Fruit fly (Drosophila melanogaster): ENCODE results near the gene Cbp20.

Cbp20 gene

DNA sequence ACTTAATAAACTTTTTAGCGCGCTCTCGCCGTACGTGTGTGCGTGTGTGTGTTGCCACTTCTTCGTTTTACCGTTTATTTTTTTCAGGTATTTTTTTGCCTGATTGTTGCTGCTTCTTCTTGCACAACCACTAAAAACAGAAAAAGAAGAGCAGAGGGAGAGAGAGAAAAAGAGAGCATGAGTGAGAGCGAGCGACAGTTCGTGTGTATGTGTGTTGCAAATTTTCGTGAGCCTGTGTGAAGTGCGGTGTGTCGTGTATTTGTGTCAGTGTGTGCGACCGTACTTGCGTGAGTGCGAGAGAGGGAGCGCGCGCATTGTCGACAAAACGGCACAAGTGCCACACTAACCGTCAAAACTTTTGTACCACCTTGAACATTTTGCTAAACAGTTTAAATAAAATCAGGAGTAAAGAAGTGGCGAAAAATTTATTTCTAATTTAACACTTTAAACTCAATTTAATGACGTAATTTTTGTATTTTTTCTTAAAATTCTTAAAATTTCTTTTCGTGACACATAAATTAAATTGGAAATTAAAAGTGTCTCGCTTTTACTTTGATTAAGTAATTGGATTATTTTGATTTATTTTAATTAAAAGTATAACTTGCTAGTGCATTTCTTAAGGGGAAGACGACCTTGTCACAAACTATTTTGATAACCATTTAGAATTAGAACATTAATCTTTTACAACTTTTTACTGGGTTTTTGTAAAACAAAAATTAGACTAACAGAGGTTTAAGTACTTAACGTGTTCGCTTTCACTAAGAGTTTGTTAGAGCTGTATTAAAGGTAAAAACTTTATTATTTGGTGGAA is 32.7 kb downstream of the Cbp20 start (continued):
- TF ChIP-seq CG1621 (tag; optimal IDR thresholded peaks at IDR 0.05) (peak; percentile 91), CG31627 (GFP tag; optimal IDR thresholded peaks at IDR 0.05) (peak; percentile 58), spab (GFP tag; optimal IDR thresholded peaks at IDR 0.05) (peak; percentile 79), CG6808 (GFP tag; optimal IDR thresholded peaks at IDR 0.05) (peak; percentile 86), lz (GFP tag; optimal IDR thresholded peaks at IDR 0.05) (peak; percentile 54), dac (GFP tag; optimal IDR thresholded peaks at IDR 0.05) (peak; percentile 55), fd59A (GFP tag; optimal IDR thresholded peaks at IDR 0.05) (peak; percentile 34), CG8119 (GFP tag; IDR thresholded peaks at IDR 0.05) (no peak), Eip75B (GFP tag; optimal IDR thresholded peaks at IDR 0.05) (peak; percentile 42), CG6854 (GFP tag; optimal IDR thresholded peaks at IDR 0.05) (peak; percentile 86), svp (GFP tag) (peak; percentile 82), CG8632 (GFP tag; optimal IDR thresholded peaks at IDR 0.05) (peak; percentile 59), vri (GFP tag; optimal IDR thresholded peaks at IDR 0.05) (peak; percentile 77)

DNA sequence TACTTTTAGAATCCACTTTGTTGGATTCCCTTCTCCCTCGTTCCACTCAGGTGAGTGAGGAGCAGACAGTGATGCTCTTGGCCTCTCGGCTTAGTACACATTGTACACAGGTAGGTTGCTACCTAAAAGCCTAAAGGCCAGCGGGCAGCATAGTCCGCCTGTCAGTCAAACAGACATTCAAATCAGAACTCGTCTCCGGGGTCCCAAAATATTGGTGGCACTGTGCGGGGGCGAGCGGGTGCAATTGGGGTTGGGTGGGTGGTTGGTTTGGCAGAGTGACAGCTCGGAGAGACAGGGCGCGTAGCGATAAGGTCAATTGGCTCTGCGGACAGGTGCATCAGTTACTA is 33.3 kb downstream of the Cbp20 start:
- TF ChIP-seq esn (GFP tag; optimal IDR thresholded peaks at IDR 0.05) (no peak), CG6808 (GFP tag; optimal IDR thresholded peaks at IDR 0.05) (no peak), Blimp-1 (GFP tag; optimal IDR thresholded peaks at IDR 0.05) (no peak), Eip78C (GFP tag) (no peak), CG6854 (GFP tag; optimal IDR thresholded peaks at IDR 0.05) (no peak), CG1621 (tag; optimal IDR thresholded peaks at IDR 0.05) (no peak)

DNA sequence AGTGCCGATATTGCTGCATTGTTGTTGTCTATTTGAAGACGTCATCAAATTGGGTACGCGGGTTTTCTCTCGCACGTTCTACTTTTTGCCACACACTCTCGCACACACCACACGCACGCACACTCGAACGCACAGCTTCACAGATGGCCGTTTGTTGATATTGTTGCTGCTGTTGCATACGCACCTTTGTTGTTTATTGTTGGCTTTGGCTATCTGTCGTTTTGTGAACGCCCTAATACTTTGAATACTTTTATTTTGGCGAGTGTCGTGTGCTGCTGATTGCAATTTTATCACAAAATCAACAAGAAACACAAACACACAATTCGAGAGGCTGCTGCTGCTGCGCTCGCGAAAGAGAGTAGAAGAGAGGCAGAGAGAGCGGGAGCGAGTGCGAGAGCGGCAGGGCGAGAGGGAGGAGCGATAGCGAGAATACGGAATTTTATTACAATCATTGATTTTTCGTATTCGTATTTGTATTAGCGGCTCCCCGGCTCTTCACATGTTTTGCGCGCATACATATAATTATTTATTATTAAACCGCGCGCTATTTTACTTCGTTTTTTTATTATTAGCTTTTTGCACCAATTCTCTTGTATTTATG is 34.2 kb downstream of the Cbp20 start:
- TF ChIP-seq dsx (GFP tag; optimal IDR thresholded peaks at IDR 0.05; ENCODE audit: poor library complexity, severe bottlenecking) (peak; percentile 57), net (GFP tag; optimal IDR thresholded peaks at IDR 0.05) (no peak), achi (GFP tag; optimal IDR thresholded peaks at IDR 0.05) (no peak), CG34406 (GFP tag; optimal IDR thresholded peaks at IDR 0.05) (peak; percentile 41), Hr4 (GFP tag; optimal IDR thresholded peaks at IDR 0.05) (peak; percentile 23), Blimp-1 (GFP tag; optimal IDR thresholded peaks at IDR 0.05) (no peak), CG11902 (GFP tag; optimal IDR thresholded peaks at IDR 0.05) (no peak), CG6276 (GFP tag; optimal IDR thresholded peaks at IDR 0.05) (peak; percentile 96), Gug (GFP tag; IDR thresholded peaks at IDR 0.05) (no peak), CG8119 (GFP tag; IDR thresholded peaks at IDR 0.05) (no peak), salr (GFP tag; optimal IDR thresholded peaks at IDR 0.05) (no peak), pdm3 (GFP tag; optimal IDR thresholded peaks at IDR 0.05) (peak; percentile 5), CG6792 (GFP tag; optimal IDR thresholded peaks at IDR 0.05) (peak; percentile 39), CG10631 (GFP tag; optimal IDR thresholded peaks at IDR 0.05) (no peak), CG1621 (tag; optimal IDR thresholded peaks at IDR 0.05) (peak; percentile 50), Lpt (GFP tag; optimal IDR thresholded peaks at IDR 0.05) (no peak), Hr39 (GFP tag; optimal IDR thresholded peaks at IDR 0.05) (no peak), CG10669 (GFP tag; optimal IDR thresholded peaks at IDR 0.05) (no peak), esn (GFP tag; optimal IDR thresholded peaks at IDR 0.05) (peak; percentile 48), CG6854 (GFP tag; optimal IDR thresholded peaks at IDR 0.05) (peak; percentile 42), Eip75B (GFP tag; optimal IDR thresholded peaks at IDR 0.05) (peak; percentile 40), cyc (GFP tag; optimal IDR thresholded peaks at IDR 0.05) (no peak), svp (GFP tag) (peak; percentile 55), Eip78C (GFP tag) (peak; percentile 72), CG11294 (GFP tag; IDR thresholded peaks at IDR 0.05) (no peak), lz (GFP tag; optimal IDR thresholded peaks at IDR 0.05) (no peak), vri (GFP tag; optimal IDR thresholded peaks at IDR 0.05) (peak; percentile 80), Hr38 (GFP tag; optimal IDR thresholded peaks at IDR 0.05) (no peak), CG4318 (GFP tag; optimal IDR thresholded peaks at IDR 0.05) (no peak), topi (GFP tag; optimal IDR thresholded peaks at IDR 0.05) (peak; percentile 17), Sox14 (GFP tag; optimal IDR thresholded peaks at IDR 0.05) (peak; percentile 6), spab (GFP tag; optimal IDR thresholded peaks at IDR 0.05) (peak; percentile 41), Sox102F (GFP tag; optimal IDR thresholded peaks at IDR 0.05) (peak; percentile 56), CG3032 (tag; optimal IDR thresholded peaks at IDR 0.05) (peak; percentile 12), CG31627 (GFP tag; optimal IDR thresholded peaks at IDR 0.05) (no peak), CG11762 (GFP tag; optimal IDR thresholded peaks at IDR 0.05; ENCODE audit: insufficient read depth) (peak; percentile 27), CG16779 (tag; optimal IDR thresholded peaks at IDR 0.05) (peak; percentile 38), Met (GFP tag; optimal IDR thresholded peaks at IDR 0.05) (peak; percentile 44), CG6808 (GFP tag; optimal IDR thresholded peaks at IDR 0.05) (peak; percentile 21), CG32006 (GFP tag; optimal IDR thresholded peaks at IDR 0.05) (peak; percentile 23), dac (GFP tag; optimal IDR thresholded peaks at IDR 0.05) (no peak)
